In the genomic region with DNA sequence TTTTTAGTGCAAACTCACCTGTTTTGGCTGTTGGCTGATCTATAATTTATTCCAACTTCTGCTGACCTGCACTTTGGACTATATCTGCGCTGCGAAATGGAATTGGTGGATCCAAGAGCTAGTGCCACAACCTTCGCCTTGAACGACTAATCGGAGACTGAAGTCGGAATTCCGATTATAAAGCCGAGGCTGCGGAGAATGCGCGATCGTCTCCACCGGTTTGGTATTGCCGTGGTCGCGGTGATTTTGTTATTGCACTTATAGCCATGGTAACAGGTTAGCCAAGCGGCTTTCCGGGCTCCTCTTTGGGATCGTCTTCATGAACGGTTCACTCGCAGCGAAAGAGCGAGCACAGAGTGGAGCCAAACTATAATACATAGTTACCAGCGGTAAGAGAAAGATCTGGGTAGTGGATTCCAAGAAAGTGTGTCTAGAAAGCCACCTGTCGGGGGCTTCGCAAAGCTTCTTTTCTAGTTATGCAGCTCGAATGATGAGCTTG, we compare ENCODE assay signal across 2 fruit fly cellular contexts.
TF ChIP-seq lines count a peak whose summit lies in the region.

A gene (minus strand): TSS at position 165 of the 499 bp plus-strand sequence.

TF ChIP-seq in whole organism, embryonic, 481 proteins besides CTCF, POLR2A, EP300 and RAD21 (continued from another document and continues in another):
- TF ChIP-seq Mes4 (GFP tag; optimal IDR thresholded peaks at IDR 0.05; lab: Kevin White, UChicago) (no peak), CHES-1-like (GFP tag; optimal IDR thresholded peaks at IDR 0.05; lab: Kevin White, UChicago) (no peak), CG12769 (tag; optimal IDR thresholded peaks at IDR 0.05; lab: Kevin White, UChicago) (peak; percentile 82), disco-r (GFP tag; optimal IDR thresholded peaks at IDR 0.05; lab: Kevin White, UChicago) (no peak), bsh (GFP tag; optimal IDR thresholded peaks at IDR 0.05; lab: Kevin White, UChicago) (peak in 1 of 2 experiments; percentile 61), CG17328 (GFP tag; IDR thresholded peaks at IDR 0.05; lab: Robert Waterston, UW) (no peak), CG7357 (GFP tag; IDR thresholded peaks at IDR 0.05; lab: Robert Waterston, UW) (no peak), Hr39 (optimal IDR thresholded peaks at IDR 0.05; lab: Kevin White, UChicago) (no peak), gce (GFP tag; IDR thresholded peaks at IDR 0.05; lab: Robert Waterston, UW) (no peak), Asciz (GFP tag; optimal IDR thresholded peaks at IDR 0.05; lab: Kevin White, UChicago) (no peak), inv (GFP tag; IDR thresholded peaks at IDR 0.05; lab: Robert Waterston, UW; ENCODE audit: partially characterized antibody) (no peak), h (optimal IDR thresholded peaks at IDR 0.05; lab: Kevin White, UChicago) (no peak), CG17612 (GFP tag; IDR thresholded peaks at IDR 0.05; lab: Robert Waterston, UW) (no peak), CG18619 (GFP tag; optimal IDR thresholded peaks at IDR 0.05; lab: Kevin White, UChicago) (no peak), pho (GFP tag; optimal IDR thresholded peaks at IDR 0.05; lab: Kevin White, UChicago) (no peak), CG12236 (GFP tag; optimal IDR thresholded peaks at IDR 0.05; lab: Kevin White, UChicago) (no peak), mam (GFP tag; optimal IDR thresholded peaks at IDR 0.05; lab: Kevin White, UChicago) (no peak), ara (GFP tag; IDR thresholded peaks at IDR 0.05; lab: Robert Waterston, UW) (no peak), da (GFP tag; optimal IDR thresholded peaks at IDR 0.05; lab: Kevin White, UChicago) (no peak), tap (tag; optimal IDR thresholded peaks at IDR 0.05; lab: Kevin White, UChicago) (no peak), fd3F (GFP tag; optimal IDR thresholded peaks at IDR 0.05; lab: Kevin White, UChicago) (no peak), ranshi (GFP tag; IDR thresholded peaks at IDR 0.05; lab: Robert Waterston, UW) (no peak), CG15696 (tag; optimal IDR thresholded peaks at IDR 0.05; lab: Kevin White, UChicago) (no peak), vvl (GFP tag; IDR thresholded peaks at IDR 0.05; lab: Robert Waterston, UW) (peak; percentile 64), nom (GFP tag; optimal IDR thresholded peaks at IDR 0.05; lab: Kevin White, UChicago) (peak; percentile 95), CG5953 (GFP tag; IDR thresholded peaks at IDR 0.05; lab: Robert Waterston, UW) (no peak), amos (GFP tag; IDR thresholded peaks at IDR 0.05; lab: Robert Waterston, UW; ENCODE audit: partially characterized antibody) (peak; percentile 19; the same call in 1 of the 2 replicates), dysf (GFP tag; IDR thresholded peaks at IDR 0.05; lab: Robert Waterston, UW) (no peak), bbx (GFP tag; IDR thresholded peaks at IDR 0.05; lab: Robert Waterston, UW; ENCODE audit: partially characterized antibody) (0 out of 2 replicates have a peak, but pooled peaks have one; percentile 37), Ets65A (GFP tag; lab: Kevin White, UChicago) (peak; percentile 81), CG18476 (GFP tag; optimal IDR thresholded peaks at IDR 0.05; lab: Kevin White, UChicago) (no peak), Awh (GFP tag; IDR thresholded peaks at IDR 0.05; lab: Robert Waterston, UW) (no peak), Dp (GFP tag; optimal IDR thresholded peaks at IDR 0.05; lab: Kevin White, UChicago) (no peak), Bgb (GFP tag; IDR thresholded peaks at IDR 0.05; lab: Robert Waterston, UW; ENCODE audit: partially characterized antibody) (0 out of 2 replicates have a peak, but pooled peaks have one; percentile 17), CG2678 (tag; optimal IDR thresholded peaks at IDR 0.05; lab: Kevin White, UChicago) (no peak), CG1603 (tag; optimal IDR thresholded peaks at IDR 0.05; lab: Kevin White, UChicago) (no peak), CG3065 (GFP tag; optimal IDR thresholded peaks at IDR 0.05; lab: Kevin White, UChicago) (no peak), CG32767 (GFP tag; IDR thresholded peaks at IDR 0.05; lab: Robert Waterston, UW) (no peak), yki (optimal IDR thresholded peaks at IDR 0.05; lab: Kevin White, UChicago) (no peak), Hr78 (GFP tag; optimal IDR thresholded peaks at IDR 0.05; lab: Kevin White, UChicago) (peak in 1 of 2 experiments; percentile 62), crc (GFP tag; optimal IDR thresholded peaks at IDR 0.05; lab: Kevin White, UChicago) (no peak), ATbp (GFP tag; optimal IDR thresholded peaks at IDR 0.05; lab: Kevin White, UChicago) (no peak), CG11093 (GFP tag; IDR thresholded peaks at IDR 0.05; lab: Robert Waterston, UW) (no peak), ken (GFP tag; IDR thresholded peaks at IDR 0.05; lab: Robert Waterston, UW) (no peak), Tbp (GFP tag; optimal IDR thresholded peaks at IDR 0.05; lab: Kevin White, UChicago) (no peak), CG2712 (tag; optimal IDR thresholded peaks at IDR 0.05; lab: Kevin White, UChicago) (no peak), CG10267 (tag; optimal IDR thresholded peaks at IDR 0.05; lab: Kevin White, UChicago) (no peak), Hmx (GFP tag; optimal IDR thresholded peaks at IDR 0.05; lab: Kevin White, UChicago) (no peak), dimm (GFP tag; IDR thresholded peaks at IDR 0.05; lab: Robert Waterston, UW) (no peak), CG4820 (GFP tag; optimal IDR thresholded peaks at IDR 0.05; lab: Kevin White, UChicago) (no peak), CG2199 (GFP tag; IDR thresholded peaks at IDR 0.05; lab: Robert Waterston, UW) (no peak), vfl (GFP tag; optimal IDR thresholded peaks at IDR 0.05; lab: Kevin White, UChicago) (no peak), Lim3 (GFP tag; IDR thresholded peaks at IDR 0.05; lab: Robert Waterston, UW) (no peak), slou (GFP tag; optimal IDR thresholded peaks at IDR 0.05; lab: Kevin White, UChicago) (no peak), ftz-f1 (GFP tag; optimal IDR thresholded peaks at IDR 0.05; lab: Kevin White, UChicago) (peak; percentile 20), nau (GFP tag; optimal IDR thresholded peaks at IDR 0.05; lab: Kevin White, UChicago) (no peak), CG9727 (GFP tag; optimal IDR thresholded peaks at IDR 0.05; lab: Kevin White, UChicago) (no peak), Stat92E (GFP tag; optimal IDR thresholded peaks at IDR 0.05; lab: Kevin White, UChicago) (peak in 1 of 3 experiments; percentile 2), oc (tag; optimal IDR thresholded peaks at IDR 0.05; lab: Kevin White, UChicago) (peak; percentile 57), lbe (GFP tag; optimal IDR thresholded peaks at IDR 0.05; lab: Kevin White, UChicago) (no peak), Chrac-16 (GFP tag; optimal IDR thresholded peaks at IDR 0.05; lab: Kevin White, UChicago) (no peak), CG8388 (GFP tag; optimal IDR thresholded peaks at IDR 0.05; lab: Kevin White, UChicago) (no peak), Eip74EF (GFP tag; optimal IDR thresholded peaks at IDR 0.05; lab: Kevin White, UChicago) (peak in 1 of 2 experiments; percentile 59), CG7556 (GFP tag; optimal IDR thresholded peaks at IDR 0.05; lab: Kevin White, UChicago) (no peak), CG15269 (tag; optimal IDR thresholded peaks at IDR 0.05; lab: Kevin White, UChicago) (no peak)

TF ChIP-seq in whole organism, prepupa, 60 proteins besides CTCF, POLR2A, EP300 and RAD21 (continued from another document):
- TF ChIP-seq Ets21C (GFP tag; optimal IDR thresholded peaks at IDR 0.05; lab: Kevin White, UChicago) = no peak
- no peak for TF ChIP-seq fd85E (GFP tag; optimal IDR thresholded peaks at IDR 0.05; lab: Kevin White, UChicago)
- peak; percentile 48 for TF ChIP-seq net (GFP tag; optimal IDR thresholded peaks at IDR 0.05; lab: Kevin White, UChicago)
- peak; percentile 22 for TF ChIP-seq CG10669 (GFP tag; optimal IDR thresholded peaks at IDR 0.05; lab: Kevin White, UChicago)
- TF ChIP-seq CG8319 (GFP tag; optimal IDR thresholded peaks at IDR 0.05; lab: Kevin White, UChicago) = no peak
- TF ChIP-seq CG10631 (GFP tag; optimal IDR thresholded peaks at IDR 0.05; lab: Kevin White, UChicago) = no peak
- TF ChIP-seq CG3919 (GFP tag; optimal IDR thresholded peaks at IDR 0.05; lab: Kevin White, UChicago) = peak; percentile 47
- no peak for TF ChIP-seq CG6792 (GFP tag; optimal IDR thresholded peaks at IDR 0.05; lab: Kevin White, UChicago)
- no peak for TF ChIP-seq cyc (GFP tag; optimal IDR thresholded peaks at IDR 0.05; lab: Kevin White, UChicago)
- no peak for TF ChIP-seq pdm3 (GFP tag; optimal IDR thresholded peaks at IDR 0.05; lab: Kevin White, UChicago)
- TF ChIP-seq CG3032 (tag; optimal IDR thresholded peaks at IDR 0.05; lab: Kevin White, UChicago) = peak; percentile 18
- peak; percentile 93 for TF ChIP-seq CG1621 (tag; optimal IDR thresholded peaks at IDR 0.05; lab: Kevin White, UChicago)
- no peak for TF ChIP-seq vri (GFP tag; optimal IDR thresholded peaks at IDR 0.05; lab: Kevin White, UChicago)
- TF ChIP-seq Eip93F (GFP tag; optimal IDR thresholded peaks at IDR 0.05; lab: Kevin White, UChicago) = no peak
- TF ChIP-seq esn (GFP tag; optimal IDR thresholded peaks at IDR 0.05; lab: Kevin White, UChicago) = no peak
- no peak for TF ChIP-seq topi (GFP tag; optimal IDR thresholded peaks at IDR 0.05; lab: Kevin White, UChicago)
- peak; percentile 63 for TF ChIP-seq spab (GFP tag; optimal IDR thresholded peaks at IDR 0.05; lab: Kevin White, UChicago)
- TF ChIP-seq Hr4 (GFP tag; optimal IDR thresholded peaks at IDR 0.05; lab: Kevin White, UChicago) = no peak
- TF ChIP-seq Blimp-1 (GFP tag; optimal IDR thresholded peaks at IDR 0.05; lab: Kevin White, UChicago) = no peak
- no peak for TF ChIP-seq Eip78C (GFP tag; lab: Kevin White, UChicago)
- TF ChIP-seq Ets96B (tag; optimal IDR thresholded peaks at IDR 0.05; lab: Kevin White, UChicago) = peak; percentile 44
- TF ChIP-seq Sox15 (GFP tag; optimal IDR thresholded peaks at IDR 0.05; lab: Kevin White, UChicago) = no peak
- no peak for TF ChIP-seq fkh (GFP tag; optimal IDR thresholded peaks at IDR 0.05; lab: Kevin White, UChicago)
- TF ChIP-seq CG34406 (GFP tag; optimal IDR thresholded peaks at IDR 0.05; lab: Kevin White, UChicago) = no peak
- peak; percentile 13 for TF ChIP-seq achi (GFP tag; optimal IDR thresholded peaks at IDR 0.05; lab: Kevin White, UChicago)
- TF ChIP-seq fd59A (GFP tag; optimal IDR thresholded peaks at IDR 0.05; lab: Kevin White, UChicago) = no peak
- no peak for TF ChIP-seq Smox (GFP tag; optimal IDR thresholded peaks at IDR 0.05; lab: Kevin White, UChicago)
- TF ChIP-seq CG6854 (GFP tag; optimal IDR thresholded peaks at IDR 0.05; lab: Kevin White, UChicago) = peak; percentile 73
- no peak for TF ChIP-seq OdsH (GFP tag; optimal IDR thresholded peaks at IDR 0.05; lab: Kevin White, UChicago)
- no peak for TF ChIP-seq CG11902 (GFP tag; optimal IDR thresholded peaks at IDR 0.05; lab: Kevin White, UChicago)
- TF ChIP-seq CG6163 (GFP tag; IDR thresholded peaks at IDR 0.05; lab: Robert Waterston, UW) = peak; percentile 25; the same call in 2 of the 3 replicates
- TF ChIP-seq Eip75B (GFP tag; optimal IDR thresholded peaks at IDR 0.05; lab: Kevin White, UChicago) = peak; percentile 52
- TF ChIP-seq Hr38 (GFP tag; optimal IDR thresholded peaks at IDR 0.05; lab: Kevin White, UChicago) = no peak
- peak; percentile 48; the same call in 2 of the 3 replicates for TF ChIP-seq CG8119 (GFP tag; IDR thresholded peaks at IDR 0.05; lab: Robert Waterston, UW)
- no peak for TF ChIP-seq CG31627 (GFP tag; optimal IDR thresholded peaks at IDR 0.05; lab: Kevin White, UChicago)
- TF ChIP-seq CG8632 (GFP tag; optimal IDR thresholded peaks at IDR 0.05; lab: Kevin White, UChicago) = no peak
- TF ChIP-seq acj6 (GFP tag; optimal IDR thresholded peaks at IDR 0.05; lab: Kevin White, UChicago) = no peak
- TF ChIP-seq CG11294 (GFP tag; IDR thresholded peaks at IDR 0.05; lab: Robert Waterston, UW) = no peak
- peak; percentile 63 for TF ChIP-seq Lpt (GFP tag; optimal IDR thresholded peaks at IDR 0.05; lab: Kevin White, UChicago)
- TF ChIP-seq dsx (GFP tag; optimal IDR thresholded peaks at IDR 0.05; lab: Kevin White, UChicago; ENCODE audit: poor library complexity, severe bottlenecking) = peak; percentile 50
